Fruit fly (Drosophila melanogaster): ENCODE data around the gene sba.
A peak's percentile ranks its signal among the peaks of the same experiment; 100 is the strongest.

Gene sba

dm6 chr3R:23909347-23909862, 13.4 kb downstream of the sba start (continued):
- peak; percentile 13 for TF ChIP-seq pros (GFP tag; optimal IDR thresholded peaks at IDR 0.05)
- peak; percentile 56 for TF ChIP-seq Sox102F (GFP tag; optimal IDR thresholded peaks at IDR 0.05)
- TF ChIP-seq CG12219 (GFP tag; optimal IDR thresholded peaks at IDR 0.05), result peak; percentile 49
- no peak for TF ChIP-seq sim (GFP tag; IDR thresholded peaks at IDR 0.05)
- no peak for TF ChIP-seq Doc2 (GFP tag; IDR thresholded peaks at IDR 0.05)
- no peak for TF ChIP-seq Atf-2 (GFP tag; optimal IDR thresholded peaks at IDR 0.05)
- no peak for TF ChIP-seq CG8290 (GFP tag; optimal IDR thresholded peaks at IDR 0.05)
- peak in 1 of 2 experiments; percentile 52 for TF ChIP-seq CG8290 (tag; optimal IDR thresholded peaks at IDR 0.05)
- 0 out of 2 replicates have a peak, but pooled peaks have one; percentile 31 for TF ChIP-seq CG32767 (GFP tag; IDR thresholded peaks at IDR 0.05)
- TF ChIP-seq fd3F (GFP tag; optimal IDR thresholded peaks at IDR 0.05), result peak; percentile 55
- TF ChIP-seq Max (GFP tag; optimal IDR thresholded peaks at IDR 0.05), result no peak
- TF ChIP-seq Fer3 (tag; optimal IDR thresholded peaks at IDR 0.05), result peak; percentile 33
- TF ChIP-seq CG14014 (GFP tag; IDR thresholded peaks at IDR 0.05), result peak; percentile 25; the same call in 1 of the 2 replicates
- TF ChIP-seq CG12071 (GFP tag; optimal IDR thresholded peaks at IDR 0.05), result peak; percentile 31
- peak in 1 of 2 experiments; percentile 60 for TF ChIP-seq Hr51 (GFP tag; optimal IDR thresholded peaks at IDR 0.05)
- peak; percentile 75 for TF ChIP-seq CG15269 (tag; optimal IDR thresholded peaks at IDR 0.05)
- TF ChIP-seq CG12769 (tag; optimal IDR thresholded peaks at IDR 0.05), result peak; percentile 58
- TF ChIP-seq mirr (GFP tag; optimal IDR thresholded peaks at IDR 0.05), result peak; percentile 67
- TF ChIP-seq CG17361 (GFP tag; IDR thresholded peaks at IDR 0.05), result 0 out of 3 replicates have a peak, but pooled peaks have one; percentile 12
- peak; percentile 76 for TF ChIP-seq CG7987 (GFP tag; optimal IDR thresholded peaks at IDR 0.05)
- peak; percentile 67 for TF ChIP-seq CG6813 (GFP tag; optimal IDR thresholded peaks at IDR 0.05)
- peak; percentile 37; the same call in 2 of the 3 replicates for TF ChIP-seq so (GFP tag; IDR thresholded peaks at IDR 0.05)
- TF ChIP-seq HHEX (GFP tag; optimal IDR thresholded peaks at IDR 0.05), result peak; percentile 39
- peak; percentile 83 for TF ChIP-seq CG13296 (GFP tag; optimal IDR thresholded peaks at IDR 0.05)
- TF ChIP-seq CG14050 (GFP tag; IDR thresholded peaks at IDR 0.05), result no peak
- no peak for TF ChIP-seq D (optimal IDR thresholded peaks at IDR 0.05)
- peak; percentile 43 for TF ChIP-seq D (GFP tag; optimal IDR thresholded peaks at IDR 0.05)
- no peak for TF ChIP-seq knrl (GFP tag; IDR thresholded peaks at IDR 0.05; ENCODE audit: partially characterized antibody)
- TF ChIP-seq wek (GFP tag; optimal IDR thresholded peaks at IDR 0.05), result peak; percentile 53
- TF ChIP-seq CG17359 (tag; optimal IDR thresholded peaks at IDR 0.05), result peak; percentile 36
- peak; percentile 6 for TF ChIP-seq cato (GFP tag; optimal IDR thresholded peaks at IDR 0.05; ENCODE audit: borderline replicate concordance)
- peak; percentile 3 for TF ChIP-seq Jarid2 (GFP tag; optimal IDR thresholded peaks at IDR 0.05)
- TF ChIP-seq CG7556 (GFP tag; optimal IDR thresholded peaks at IDR 0.05), result peak; percentile 50
- TF ChIP-seq PHDP (tag; optimal IDR thresholded peaks at IDR 0.05), result peak; percentile 63
- TF ChIP-seq CG2678 (tag; optimal IDR thresholded peaks at IDR 0.05), result peak; percentile 56
- TF ChIP-seq CG2712 (tag; optimal IDR thresholded peaks at IDR 0.05), result no peak
- peak; percentile 53 for TF ChIP-seq CG18599 (GFP tag; optimal IDR thresholded peaks at IDR 0.05)
- peak; percentile 14 for TF ChIP-seq CG3281 (GFP tag; optimal IDR thresholded peaks at IDR 0.05)
- TF ChIP-seq odd (GFP tag; optimal IDR thresholded peaks at IDR 0.05), result peak; percentile 72
- peak; percentile 70 for TF ChIP-seq BtbVII (GFP tag; optimal IDR thresholded peaks at IDR 0.05)
- TF ChIP-seq CG17829 (tag; optimal IDR thresholded peaks at IDR 0.05), result no peak
- TF ChIP-seq CG4617 (GFP tag; optimal IDR thresholded peaks at IDR 0.05; ENCODE audit: borderline replicate concordance), result no peak
- TF ChIP-seq CG17385 (GFP tag; optimal IDR thresholded peaks at IDR 0.05), result peak; percentile 39
- TF ChIP-seq Fer1 (GFP tag; optimal IDR thresholded peaks at IDR 0.05), result peak; percentile 60
- peak; percentile 0 for TF ChIP-seq scrt (GFP tag; optimal IDR thresholded peaks at IDR 0.05)
- TF ChIP-seq exex (tag; optimal IDR thresholded peaks at IDR 0.05), result peak; percentile 18
- peak; percentile 25 for TF ChIP-seq CG33213 (GFP tag; optimal IDR thresholded peaks at IDR 0.05)
- TF ChIP-seq gcm (GFP tag; optimal IDR thresholded peaks at IDR 0.05), result peak; percentile 10
- TF ChIP-seq salm (tag; optimal IDR thresholded peaks at IDR 0.05), result peak; percentile 57

Measured in whole organism, embryonic.